ENCODE assay signal across 4 worm cellular contexts in genomic region chrV:16357253-16357652, ce11.
TF ChIP-seq lines count a peak whose summit lies in the region.

pptr-1 (plus strand) TSS chrV:16357521.

TF ChIP-seq in whole organism, L2 larva, 48 proteins besides CTCF, POLR2A, EP300 and RAD21 (continued from another document):
- TF ChIP-seq sma-9 (GFP tag; optimal IDR thresholded peaks at IDR 0.05; lab: Kevin White, UChicago), result no peak
- TF ChIP-seq sma-9 (tag; optimal IDR thresholded peaks at IDR 0.05; lab: Kevin White, UChicago), result no peak
- TF ChIP-seq lin-39 (tag; optimal IDR thresholded peaks at IDR 0.05; lab: Kevin White, UChicago), result no peak
- no peak for TF ChIP-seq zag-1 (tag; optimal IDR thresholded peaks at IDR 0.05; lab: Kevin White, UChicago)
- no peak for TF ChIP-seq unc-55 (GFP tag; optimal IDR thresholded peaks at IDR 0.05; lab: Kevin White, UChicago)
- TF ChIP-seq R02D3.7 (tag; optimal IDR thresholded peaks at IDR 0.05; lab: Kevin White, UChicago), result no peak

TF ChIP-seq in whole organism, L3 larva, 47 proteins besides CTCF, POLR2A, EP300 and RAD21 (continued from another document):
- TF ChIP-seq nfya-1 (tag; optimal IDR thresholded peaks at IDR 0.05; lab: Kevin White, UChicago; ENCODE audit: insufficient read depth) (peak; percentile 47), snpc-4 (tag; optimal IDR thresholded peaks at IDR 0.05; lab: Kevin White, UChicago) (no peak), egl-27 (tag; optimal IDR thresholded peaks at IDR 0.05; lab: Kevin White, UChicago) (no peak)
TF ChIP-seq in whole organism, L3 larva: peak in this region for 7.

TF ChIP-seq in whole organism, L4 larva, 104 proteins besides CTCF, POLR2A, EP300 and RAD21 (continued from another document):
- peak; percentile 12 for TF ChIP-seq hlh-30 (tag; optimal IDR thresholded peaks at IDR 0.05; lab: Kevin White, UChicago; ENCODE audit: insufficient read depth)
- TF ChIP-seq ceh-32 (tag; optimal IDR thresholded peaks at IDR 0.05; lab: Kevin White, UChicago; ENCODE audit: poor library complexity), result no peak
- TF ChIP-seq sdz-12 (GFP tag; optimal IDR thresholded peaks at IDR 0.05; lab: Kevin White, UChicago), result no peak
- TF ChIP-seq nhr-42 (GFP tag; IDR thresholded peaks at IDR 0.05; lab: Robert Waterston, UW), result no peak
- peak; percentile 42 for TF ChIP-seq mep-1 (tag; optimal IDR thresholded peaks at IDR 0.05; lab: Kevin White, UChicago)
- peak; percentile 48 for TF ChIP-seq pqm-1 (tag; optimal IDR thresholded peaks at IDR 0.05; lab: Kevin White, UChicago)
- no peak for TF ChIP-seq ceh-28 (tag; optimal IDR thresholded peaks at IDR 0.05; lab: Kevin White, UChicago)
- peak; percentile 73 for TF ChIP-seq hlh-11 (tag; optimal IDR thresholded peaks at IDR 0.05; lab: Kevin White, UChicago)
- no peak for TF ChIP-seq F26F4.8 (GFP tag; conservative IDR thresholded peaks at IDR 0.05; lab: Robert Waterston, UW)
- TF ChIP-seq nhr-41 (GFP tag; IDR thresholded peaks at IDR 0.05; lab: Robert Waterston, UW), result no peak
- no peak for TF ChIP-seq spr-3 (GFP tag; optimal IDR thresholded peaks at IDR 0.05; lab: Kevin White, UChicago)
- no peak for TF ChIP-seq nhr-11 (tag; optimal IDR thresholded peaks at IDR 0.05; lab: Kevin White, UChicago)
- TF ChIP-seq unc-130 (GFP tag; optimal IDR thresholded peaks at IDR 0.05; lab: Kevin White, UChicago), result no peak
- TF ChIP-seq mes-2 (tag; optimal IDR thresholded peaks at IDR 0.05; lab: Kevin White, UChicago; ENCODE audit: poor library complexity, severe bottlenecking), result peak; percentile 30
- TF ChIP-seq jun-1 (tag; optimal IDR thresholded peaks at IDR 0.05; lab: Kevin White, UChicago), result no peak
- TF ChIP-seq mdl-1 (tag; optimal IDR thresholded peaks at IDR 0.05; lab: Kevin White, UChicago), result peak in 1 of 2 experiments; percentile 28
- TF ChIP-seq hmg-1.1 (GFP tag; IDR thresholded peaks at IDR 0.05; lab: Robert Waterston, UW), result 0 out of 2 replicates have a peak, but pooled peaks have one; percentile 15
- no peak for TF ChIP-seq Y48G9A.11 (GFP tag; IDR thresholded peaks at IDR 0.05; lab: Robert Waterston, UW)
- TF ChIP-seq dpl-1 (GFP tag; optimal IDR thresholded peaks at IDR 0.05; lab: Kevin White, UChicago), result peak; percentile 3
- no peak for TF ChIP-seq lsy-2 (tag; optimal IDR thresholded peaks at IDR 0.05; lab: Kevin White, UChicago)
- TF ChIP-seq egl-43 (GFP tag; IDR thresholded peaks at IDR 0.05; lab: Robert Waterston, UW), result no peak
- TF ChIP-seq pha-4 (GFP tag; IDR thresholded peaks at IDR 0.05; lab: Robert Waterston, UW), result 0 out of 2 replicates have a peak, but pooled peaks have one; percentile 34
- no peak for TF ChIP-seq pha-4 (tag; optimal IDR thresholded peaks at IDR 0.05; lab: Kevin White, UChicago)
- no peak for TF ChIP-seq Y105C5A.15 (GFP tag; IDR thresholded peaks at IDR 0.05; lab: Robert Waterston, UW)
- no peak for TF ChIP-seq skn-1 (tag; optimal IDR thresholded peaks at IDR 0.05; lab: Kevin White, UChicago)
- TF ChIP-seq lin-13 (GFP tag; optimal IDR thresholded peaks at IDR 0.05; lab: Kevin White, UChicago), result no peak
- no peak for TF ChIP-seq fos-1 (tag; optimal IDR thresholded peaks at IDR 0.05; lab: Kevin White, UChicago)

TF ChIP-seq in whole organism, young adult, 124 proteins besides CTCF, POLR2A, EP300 and RAD21 (continued from another document):
- no peak for TF ChIP-seq cebp-1 (GFP tag; IDR thresholded peaks at IDR 0.05; lab: Robert Waterston, UW)
- TF ChIP-seq cebp-1 (tag; optimal IDR thresholded peaks at IDR 0.05; lab: Kevin White, UChicago), result peak; percentile 4
- TF ChIP-seq tlf-1 (GFP tag; optimal IDR thresholded peaks at IDR 0.05; lab: Kevin White, UChicago), result no peak
- TF ChIP-seq rcor-1 (GFP tag; IDR thresholded peaks at IDR 0.05; lab: Robert Waterston, UW), result no peak
- TF ChIP-seq F10E7.11 (tag; optimal IDR thresholded peaks at IDR 0.05; lab: Kevin White, UChicago), result no peak
- TF ChIP-seq sptf-2 (GFP tag; optimal IDR thresholded peaks at IDR 0.05; lab: Kevin White, UChicago), result no peak
- no peak for TF ChIP-seq snpc-4 (GFP tag; optimal IDR thresholded peaks at IDR 0.05; lab: Kevin White, UChicago)
- no peak for TF ChIP-seq snpc-4 (tag; optimal IDR thresholded peaks at IDR 0.05; lab: Kevin White, UChicago)
TF ChIP-seq in whole organism, young adult: peak in this region for 5.
